Worm (Caenorhabditis elegans): Measurements from ENCODE around the gene F54H5.14.

ce11 chrII:6591000-6591399 lies 34.2 kb downstream of the F54H5.14 start:
- TF ChIP-seq flt-1 (GFP tag; IDR thresholded peaks at IDR 0.05) (no peak), med-1 (GFP tag; optimal IDR thresholded peaks at IDR 0.05; ENCODE audit: insufficient read depth) (no peak), ref-1 (GFP tag; conservative IDR thresholded peaks at IDR 0.05) (no peak), ztf-23 (GFP tag; IDR thresholded peaks at IDR 0.05) (no peak), T22C8.4 (GFP tag; IDR thresholded peaks at IDR 0.05) (no peak), ztf-29 (GFP tag; IDR thresholded peaks at IDR 0.05) (no peak)
